Worm (Caenorhabditis elegans): Measurements from ENCODE around the gene C02B8.12.

DNA sequence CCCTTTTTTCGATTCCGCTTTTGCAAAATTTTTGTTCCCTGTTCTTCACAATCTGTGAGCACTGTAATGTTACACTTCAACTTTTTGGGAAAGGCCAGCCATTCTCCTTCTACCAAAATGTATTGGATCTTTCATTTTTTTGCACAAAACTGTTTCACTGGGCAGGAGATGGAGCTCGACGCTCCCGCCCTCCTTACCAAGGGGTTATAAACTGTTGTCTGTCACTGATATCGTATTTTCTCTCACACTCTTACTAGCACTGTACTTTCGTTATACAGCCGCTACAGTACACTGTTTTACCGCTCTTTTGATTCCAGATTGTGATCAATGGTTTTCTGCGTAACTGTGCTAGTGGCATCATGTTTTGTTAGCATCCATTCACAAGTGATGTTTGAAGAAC, 45.4 kb downstream of the C02B8.12 start, which contains the start of gene C46F2.1:
- TF ChIP-seq nhr-28 (tag; optimal IDR thresholded peaks at IDR 0.05) (no peak), ztf-11 (tag; optimal IDR thresholded peaks at IDR 0.05) (no peak), jun-1 (tag; optimal IDR thresholded peaks at IDR 0.05) (no peak), R02D3.7 (tag; optimal IDR thresholded peaks at IDR 0.05) (no peak), nfya-1 (tag; optimal IDR thresholded peaks at IDR 0.05; ENCODE audit: insufficient read depth) (no peak), nhr-237 (tag; optimal IDR thresholded peaks at IDR 0.05) (no peak), elt-2 (tag; optimal IDR thresholded peaks at IDR 0.05) (peak; percentile 33), nhr-77 (tag; optimal IDR thresholded peaks at IDR 0.05) (no peak), unc-39 (tag; optimal IDR thresholded peaks at IDR 0.05) (no peak), skn-1 (tag; optimal IDR thresholded peaks at IDR 0.05) (no peak), ceh-82 (tag; optimal IDR thresholded peaks at IDR 0.05) (no peak), aly-2 (tag; optimal IDR thresholded peaks at IDR 0.05) (no peak)
